Fruit fly (Drosophila melanogaster): ENCODE measurements around the gene CG43072.

dm6 chr3L:21053763-21054162 is 11.9 kb upstream of the CG43072 start:
- TF ChIP-seq CTCF (optimal IDR thresholded peaks at IDR 0.05) (no peak), CG8478 (optimal IDR thresholded peaks at IDR 0.05) (no peak)

Data from S2 (cell line).